Worm (Caenorhabditis elegans) whole organism, L4 larva: ENCODE measurements around the gene K10C2.14.
A peak's percentile ranks its signal among the peaks of the same experiment; 100 is the strongest.

Source experiments
- D1046.2 ChIP-seq: fragments of 200-800 bp; sonication (Bioruptor generic); IDR thresholded peaks from 2 replicates; pipeline ENCODE4 v1.3.6; 2022; ENCODE audit warnings: missing genetic modification characterization, missing compliant biosample characterization
- aha-1 ChIP-seq: fragments of 150-350 bp; peaks from one replicate; lab custom pipeline; 2014; ENCODE audit warnings: missing biosample characterization, missing genetic modification characterization
- daf-12 ChIP-seq: fragments of 150-350 bp; optimal IDR thresholded peaks from 2 replicates; lab custom pipeline; 2014; ENCODE audit warnings: missing biosample characterization, missing genetic modification reagents, missing genetic modification characterization
- dmd-6 ChIP-seq: fragments of 200-800 bp; sonication (Bioruptor generic); IDR thresholded peaks from 2 replicates; pipeline ENCODE4 v1.3.6; 2022; ENCODE audit warnings: missing genetic modification reagents, missing genetic modification characterization, missing compliant biosample characterization
- fos-1 ChIP-seq: fragments of 150-350 bp; optimal IDR thresholded peaks from 2 replicates; lab custom pipeline; 2014; ENCODE audit warnings: missing biosample characterization, missing genetic modification characterization
- hif-1 ChIP-seq, 2 experiments: sonication (generic microtip); optimal IDR thresholded peaks; 2 replicates each; lab custom pipeline; 2016 to 2017; ENCODE audit warnings: missing compliant biosample characterization in 2 of 2, missing genetic modification characterization in 2 of 2, missing genetic modification reagents in 2 of 2, missing genotype in 2 of 2, mild to moderate bottlenecking in 1 of 2
- jun-1 ChIP-seq: fragments of 150-350 bp; optimal IDR thresholded peaks from 2 replicates; lab custom pipeline; 2014; ENCODE audit warnings: missing biosample characterization, missing genetic modification reagents, missing genetic modification characterization
- lin-38 ChIP-seq: fragments of 200-800 bp; sonication (Bioruptor generic); IDR thresholded peaks from 2 replicates; pipeline ENCODE4 v1.3.6; 2022; ENCODE audit warnings: missing genetic modification reagents, missing genetic modification characterization, missing compliant biosample characterization
- madf-9 ChIP-seq: fragments of 200-800 bp; sonication (Bioruptor generic); conservative IDR thresholded peaks from 2 replicates; pipeline ENCODE4 v1.3.6; 2022; ENCODE audit warnings: missing genetic modification reagents, missing genetic modification characterization, missing compliant biosample characterization
- mxl-2 ChIP-seq: fragments of 200-800 bp; sonication (Bioruptor generic); conservative IDR thresholded peaks from 2 replicates; pipeline ENCODE4 v1.3.6; 2022; ENCODE audit warnings: missing genetic modification reagents, missing genetic modification characterization, missing compliant biosample characterization
- nhr-11 ChIP-seq: fragments of 150-350 bp; optimal IDR thresholded peaks from 2 replicates; lab custom pipeline; 2014; ENCODE audit warnings: missing biosample characterization, missing genetic modification characterization
- unc-130 ChIP-seq: sonication (generic microtip); optimal IDR thresholded peaks from 2 replicates; lab custom pipeline; 2016; ENCODE audit warnings: missing genetic modification reagents, missing genetic modification characterization, missing compliant biosample characterization
- unc-62 ChIP-seq, 3 experiments: fragments of 150-350 bp in 1 of 3; sonication (generic microtip); optimal IDR thresholded peaks in 2 of 3; peaks in 1 of 3; 1 replicate in 1 of 3; 2 replicates in 2 of 3; lab custom pipeline; 2014 to 2017; ENCODE audit warnings: missing biosample characterization in 3 of 3, missing genetic modification characterization in 3 of 3, missing genetic modification reagents in 3 of 3, missing genotype in 1 of 3
- zfp-3 ChIP-seq: fragments of 200-800 bp; sonication (Bioruptor generic); conservative IDR thresholded peaks from 2 replicates; pipeline ENCODE4 v1.3.6; 2022; ENCODE audit warnings: missing genetic modification reagents, missing genetic modification characterization, missing compliant biosample characterization

The K10C2.14 gene

DNA sequence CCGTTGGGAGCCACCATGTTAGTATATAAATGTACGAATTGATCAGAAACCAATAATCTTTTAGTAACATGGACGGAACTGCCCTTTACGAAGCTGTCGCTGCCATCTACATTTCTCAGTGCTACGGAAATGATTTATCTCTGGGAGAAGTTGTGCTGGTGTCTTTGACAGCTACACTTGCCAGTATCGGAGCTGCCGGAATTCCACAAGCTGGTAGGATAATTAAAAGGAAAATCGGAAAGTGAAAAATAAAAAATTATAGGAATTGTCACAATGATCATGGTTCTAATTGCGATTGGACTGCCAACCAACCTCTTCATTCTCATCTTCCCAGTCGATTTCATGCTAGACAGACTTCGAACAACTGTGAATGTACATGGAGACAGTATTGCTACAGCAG is 34.5 kb downstream of the K10C2.14 start:
- no peak for TF ChIP-seq mxl-2 (GFP tag; lab: Robert Waterston, UW)
- TF ChIP-seq aha-1: peak; percentile 91

DNA sequence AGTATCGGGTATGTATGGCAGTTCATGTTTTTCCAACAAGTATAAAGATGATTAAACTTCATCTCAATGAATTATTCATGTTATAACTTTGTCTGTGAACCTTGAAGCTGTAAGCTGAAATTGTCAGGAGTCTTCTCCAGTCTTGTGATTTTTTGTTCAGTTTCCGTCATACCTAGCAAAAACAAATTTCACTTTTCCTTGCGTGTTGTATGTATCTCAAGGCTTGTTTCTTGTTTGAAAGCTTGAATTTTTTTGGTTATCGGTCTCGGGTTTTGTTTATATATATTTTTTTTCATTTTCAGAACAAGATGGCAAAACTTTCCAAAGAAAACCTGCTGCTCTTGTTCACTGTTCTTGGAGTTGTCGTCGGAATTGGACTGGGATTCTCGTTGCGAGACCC is 37.2 kb downstream of the K10C2.14 start, which contains the start of gene glt-4:
Gene glt-4, plus strand, starts transcription at position 301 of the 400 bp plus-strand sequence.
- TF ChIP-seq fos-1 (tag; lab: Kevin White, UChicago): no peak
- no peak for TF ChIP-seq lin-38 (GFP tag; lab: Robert Waterston, UW)
- no peak for TF ChIP-seq daf-12 (tag; lab: Kevin White, UChicago)
- TF ChIP-seq madf-9: no peak
- TF ChIP-seq dmd-6 (GFP tag; lab: Robert Waterston, UW): no peak

DNA sequence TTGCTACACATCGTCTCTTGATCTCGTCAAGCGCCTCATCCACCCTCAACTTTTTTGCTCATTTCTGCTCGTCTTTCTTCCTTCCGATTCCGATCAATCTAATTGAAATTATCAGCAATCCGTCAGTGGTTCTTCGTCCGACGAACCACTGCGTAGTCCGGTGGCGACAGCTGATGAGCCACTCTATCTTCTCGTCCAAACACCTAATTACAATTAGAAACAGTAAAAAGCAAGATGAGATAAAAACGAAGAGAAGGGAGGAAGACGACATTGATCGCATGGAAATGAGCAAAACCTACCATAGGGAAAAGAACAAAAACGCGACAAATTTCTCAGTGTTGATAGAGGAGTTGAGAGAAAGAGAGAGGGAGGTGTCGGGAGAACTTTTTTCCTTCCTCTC is 40.9 kb downstream of the K10C2.14 start:
- TF ChIP-seq hif-1 (tag; optimal IDR thresholded peaks at IDR 0.05; lab: Kevin White, UChicago) (no peak), aha-1 (peak; percentile 75), jun-1 (tag; lab: Kevin White, UChicago) (no peak), unc-62 (GFP tag; optimal IDR thresholded peaks at IDR 0.05 in 1 of 2; lab: Kevin White, UChicago) (peak in 1 of 2 experiments; percentile 3), unc-62 (tag; optimal IDR thresholded peaks at IDR 0.05; lab: Kevin White, UChicago) (no peak), nhr-11 (peak; percentile 27)

DNA sequence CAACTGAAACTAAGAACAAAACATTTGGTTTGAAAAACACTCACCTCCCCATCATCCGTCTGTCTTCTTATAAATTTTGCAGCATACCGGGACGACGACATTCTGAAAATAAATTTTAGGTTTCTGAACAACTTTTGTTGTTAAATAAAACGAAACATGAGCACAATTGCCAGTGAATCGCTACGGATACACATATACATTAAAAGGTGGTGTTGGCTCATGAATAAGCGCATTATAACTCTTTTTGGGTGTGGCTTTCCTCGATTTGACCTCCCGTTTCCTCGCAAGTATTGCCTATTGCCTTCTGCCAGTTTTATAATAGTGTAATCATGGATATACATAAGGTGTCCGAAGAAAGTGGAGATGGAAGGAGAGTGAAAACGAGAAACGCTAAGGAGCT is 48.9 kb downstream of the K10C2.14 start, which contains the start of gene igcm-2:
Gene igcm-2, minus strand, starts transcription at position 101 of the 400 bp plus-strand sequence.
- TF ChIP-seq zfp-3 (no peak), D1046.2 (GFP tag; lab: Robert Waterston, UW) (no peak), unc-130 (no peak), lin-38 (GFP tag; lab: Robert Waterston, UW) (no peak)
